Fruit fly (Drosophila melanogaster) whole organism, adult: ENCODE measurements around the gene gammaSnap2.

Source experiments
- CG11617 ChIP-seq: fragments of 200-800 bp; sonication (Bioruptor generic); optimal IDR thresholded peaks from 2 replicates; lab custom pipeline; 2017; ENCODE audit warnings: mild to moderate bottlenecking, missing biosample characterization, missing genetic modification reagents, missing genetic modification characterization
- CG1620 ChIP-seq: fragments of 200-800 bp; sonication (Bioruptor generic); optimal IDR thresholded peaks from 2 replicates; lab custom pipeline; 2016; ENCODE audit warnings: missing biosample characterization, missing genetic modification characterization
- CG33017 ChIP-seq: fragments of 200-800 bp; sonication (Bioruptor generic); optimal IDR thresholded peaks from 2 replicates; lab custom pipeline; 2018; ENCODE audit warnings: missing biosample characterization, mild to moderate bottlenecking, missing genetic modification characterization, moderate library complexity
- CG5204 ChIP-seq: fragments of 200-800 bp; sonication (Bioruptor generic); optimal IDR thresholded peaks from 2 replicates; lab custom pipeline; 2016; ENCODE audit warnings: missing biosample characterization, missing genetic modification characterization
- Clk ChIP-seq: fragments of 200-800 bp; sonication (Bioruptor generic); optimal IDR thresholded peaks from 2 replicates; lab custom pipeline; 2017; ENCODE audit warnings: missing biosample characterization, missing genetic modification characterization
- Crg-1 ChIP-seq: fragments of 200-800 bp; sonication (Bioruptor generic); optimal IDR thresholded peaks from 2 replicates; lab custom pipeline; 2016; ENCODE audit warnings: missing biosample characterization, missing genetic modification characterization
- Hr96 ChIP-seq: fragments of 200-800 bp; sonication (Bioruptor generic); optimal IDR thresholded peaks from 2 replicates; lab custom pipeline; 2016; ENCODE audit warnings: missing biosample characterization, missing genetic modification characterization
- bab1 ChIP-seq: fragments of 200-800 bp; sonication (Bioruptor generic); optimal IDR thresholded peaks from 3 replicates; lab custom pipeline; 2019; ENCODE audit warnings: missing biosample characterization, mild to moderate bottlenecking, missing genetic modification characterization, moderate library complexity
- cnc ChIP-seq, 2 experiments: fragments of >200 bp; optimal IDR thresholded peaks; 2 replicates each; lab custom pipeline; 2017
- kay ChIP-seq: fragments of 200-800 bp; sonication (Bioruptor generic); peaks from one replicate; lab custom pipeline; 2016; ENCODE audit warnings: missing biosample characterization, missing genetic modification characterization, borderline replicate concordance
- ovo ChIP-seq: fragments of 200-800 bp; sonication (Bioruptor generic); optimal IDR thresholded peaks from 2 replicates; lab custom pipeline; 2016; ENCODE audit warnings: missing biosample characterization, missing genetic modification characterization
- toe ChIP-seq: fragments of 200-800 bp; sonication (Bioruptor generic); optimal IDR thresholded peaks from 2 replicates; lab custom pipeline; 2016; ENCODE audit warnings: missing biosample characterization, missing genetic modification characterization

DNA sequence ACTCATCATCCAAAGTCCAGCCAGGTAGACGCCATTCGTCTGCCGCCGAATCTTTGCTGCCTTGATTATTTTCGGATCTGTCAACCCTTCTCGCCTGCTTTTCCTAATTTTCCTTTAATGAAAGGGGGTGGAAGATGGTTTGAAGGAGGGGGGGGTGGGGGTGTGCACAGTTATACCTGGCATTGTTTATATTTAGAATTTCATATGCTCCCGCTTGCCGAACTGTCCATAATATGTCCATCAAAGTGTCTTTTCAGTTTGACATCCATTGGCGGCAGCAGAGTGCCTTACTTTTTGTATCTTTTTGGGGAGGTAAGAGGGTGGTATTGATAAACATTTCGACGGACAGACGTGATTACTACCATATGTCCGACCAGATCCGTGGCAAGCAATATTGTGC, 16.6 kb upstream of the gammaSnap2 start:
- no peak for TF ChIP-seq bab1
- no peak for TF ChIP-seq cnc (optimal IDR thresholded peaks at IDR 0.05; lab: Kevin White, UChicago)
- no peak for TF ChIP-seq CG5204
- TF ChIP-seq Clk (GFP tag; lab: Kevin White, UChicago) = no peak
- TF ChIP-seq ovo (GFP tag; lab: Kevin White, UChicago) = no peak
- no peak for TF ChIP-seq Crg-1 (GFP tag; lab: Kevin White, UChicago)
- no peak for TF ChIP-seq CG11617 (GFP tag; lab: Kevin White, UChicago)
- no peak for TF ChIP-seq kay (GFP tag; lab: Kevin White, UChicago)
- no peak for TF ChIP-seq toe (GFP tag; lab: Kevin White, UChicago)
- TF ChIP-seq Hr96 (GFP tag; lab: Kevin White, UChicago) = no peak
- TF ChIP-seq CG33017 = no peak
- TF ChIP-seq CG1620 (GFP tag; lab: Kevin White, UChicago) = no peak
